Fruit fly (Drosophila melanogaster) Kc167 (cell line): ENCODE data around the gene Muc14A.

Experiments used
- Myc ChIP-seq: fragments of >200 bp; optimal IDR thresholded peaks from 2 replicates; lab custom pipeline; 2017; ENCODE audit warnings: missing external identifiers
- Sin3A ChIP-seq: fragments of >200 bp; optimal IDR thresholded peaks from 2 replicates; lab custom pipeline; 2018; ENCODE audit warnings: missing external identifiers
- h ChIP-seq: fragments of >200 bp; optimal IDR thresholded peaks from 3 replicates; lab custom pipeline; 2018; ENCODE audit warnings: missing external identifiers
- insv ChIP-seq: fragments of >200 bp; optimal IDR thresholded peaks from 3 replicates; lab custom pipeline; 2018; ENCODE audit warnings: missing external identifiers
- psq ChIP-seq: fragments of >200 bp; optimal IDR thresholded peaks from 2 replicates; lab custom pipeline; 2017; ENCODE audit warnings: missing external identifiers

dm6 chrX:16082932-16083331 is 74.0 kb downstream of the Muc14A start, which contains the start of gene CG8958:
- TF ChIP-seq Sin3A (no peak), Myc (lab: Kevin White, UChicago) (no peak), psq (lab: Kevin White, UChicago) (no peak), h (lab: Kevin White, UChicago) (no peak), insv (lab: Kevin White, UChicago) (no peak)
